Fruit fly (Drosophila melanogaster) whole organism, wandering third instar larva: ENCODE results near the gene CG42240.

ENCODE experiments used
- GATAd ChIP-seq: sonication (Bioruptor generic); optimal IDR thresholded peaks from 2 replicates; lab custom pipeline; 2016; ENCODE audit warnings: missing biosample characterization, missing genetic modification characterization
- h ChIP-seq: fragments of 200-800 bp; sonication (Bioruptor generic); optimal IDR thresholded peaks from 3 replicates; lab custom pipeline; 2016; ENCODE audit warnings: missing biosample characterization, mild to moderate bottlenecking, missing genetic modification characterization
- psq ChIP-seq: fragments of 200-800 bp; sonication (Bioruptor generic); optimal IDR thresholded peaks from 3 replicates; lab custom pipeline; 2017; ENCODE audit warnings: missing biosample characterization, mild to moderate bottlenecking, missing genetic modification characterization, moderate library complexity
- usp ChIP-seq: fragments of >200 bp; optimal IDR thresholded peaks from 2 replicates; lab custom pipeline; 2017; ENCODE audit warnings: missing biosample characterization, missing genetic modification characterization

- no peak for TF ChIP-seq usp
- TF ChIP-seq GATAd (GFP tag; lab: Kevin White, UChicago), result no peak
- TF ChIP-seq psq (GFP tag; lab: Kevin White, UChicago), result no peak
- TF ChIP-seq h (GFP tag; lab: Kevin White, UChicago), result no peak
Observed at dm6 chrX:6283470-6283869, 47.2 kb upstream of the CG42240 start, which contains the start of gene CG11700.
